Worm (Caenorhabditis elegans) whole organism, young adult: ENCODE data around the gene K02F6.7.
A peak's percentile ranks its signal among the peaks of the same experiment; 100 is the strongest.

Source experiments
- B0019.2 ChIP-seq: fragments of 200-800 bp; sonication (Bioruptor generic); conservative IDR thresholded peaks from 2 replicates; pipeline ENCODE4 v1.3.6; 2022; ENCODE audit warnings: missing genetic modification reagents, missing genetic modification characterization, missing compliant biosample characterization
- B0035.1 ChIP-seq: sonication (generic microtip); optimal IDR thresholded peaks from 2 replicates; lab custom pipeline; 2016; ENCODE audit warnings: missing genetic modification characterization, mild to moderate bottlenecking, missing compliant biosample characterization, missing genotype, missing genetic modification reagents
- C17E4.6 ChIP-seq: fragments of 200-800 bp; sonication (Bioruptor generic); IDR thresholded peaks from 2 replicates; pipeline ENCODE4 v1.3.6; 2022; ENCODE audit warnings: missing genetic modification reagents, missing genetic modification characterization, missing compliant biosample characterization
- F10E7.11 ChIP-seq: sonication (generic microtip); optimal IDR thresholded peaks from 2 replicates; lab custom pipeline; 2017; ENCODE audit warnings: mild to moderate bottlenecking, missing genetic modification characterization, moderate library complexity, missing compliant biosample characterization
- F39B2.1 ChIP-seq: fragments of 200-800 bp; sonication (Bioruptor generic); IDR thresholded peaks from 2 replicates; pipeline ENCODE4 v1.3.6; 2022; ENCODE audit warnings: missing genetic modification reagents, missing genetic modification characterization, missing compliant biosample characterization
- F49E8.2 ChIP-seq: sonication (generic microtip); optimal IDR thresholded peaks from 3 replicates; lab custom pipeline; 2017; ENCODE audit warnings: missing genetic modification characterization, mild to moderate bottlenecking, missing compliant biosample characterization, antibody characterized with exemption, moderate library complexity; ENCODE audit not compliant: insufficient read depth
- F57C9.4 ChIP-seq: sonication (generic microtip); optimal IDR thresholded peaks from 2 replicates; lab custom pipeline; 2017; ENCODE audit warnings: mild to moderate bottlenecking, missing genetic modification characterization, missing compliant biosample characterization
- Y53F4B.3 ChIP-seq: fragments of 200-800 bp; sonication (Bioruptor generic); IDR thresholded peaks from 2 replicates; pipeline ENCODE4 v1.3.6; 2022; ENCODE audit warnings: missing genetic modification reagents, missing genetic modification characterization, missing compliant biosample characterization
- Y56A3A.18 ChIP-seq: fragments of 200-800 bp; sonication (Bioruptor generic); IDR thresholded peaks from 2 replicates; pipeline ENCODE4 v1.3.6; 2022; ENCODE audit warnings: missing genetic modification reagents, missing genetic modification characterization, missing compliant biosample characterization
- Y79H2A.3 ChIP-seq: fragments of 200-800 bp; sonication (Bioruptor generic); conservative IDR thresholded peaks from 2 replicates; pipeline ENCODE4 v1.3.6; 2022; ENCODE audit warnings: missing genetic modification reagents, missing genetic modification characterization, missing compliant biosample characterization
- aptf-2 ChIP-seq: fragments of 200-800 bp; sonication (Bioruptor generic); conservative IDR thresholded peaks from 2 replicates; pipeline ENCODE4 v1.3.6; 2022; ENCODE audit warnings: missing genetic modification reagents, missing genetic modification characterization, missing compliant biosample characterization
- atf-7 ChIP-seq: sonication (generic microtip); optimal IDR thresholded peaks from 2 replicates; lab custom pipeline; 2017; ENCODE audit warnings: mild to moderate bottlenecking, missing genetic modification characterization, missing compliant biosample characterization
- athp-1 ChIP-seq: sonication (generic microtip); optimal IDR thresholded peaks from 2 replicates; lab custom pipeline; 2017; ENCODE audit warnings: mild to moderate bottlenecking, missing genetic modification characterization, missing compliant biosample characterization
- bed-1 ChIP-seq: fragments of 200-800 bp; sonication (Bioruptor generic); IDR thresholded peaks from 2 replicates; pipeline ENCODE4 v1.3.6; 2022; ENCODE audit warnings: missing genetic modification reagents, missing genetic modification characterization, missing compliant biosample characterization
- cebp-1 ChIP-seq, 2 experiments: fragments of 200-800 bp in 1 of 2; sonication (Bioruptor generic) in 1 of 2; sonication (generic microtip) in 1 of 2; IDR thresholded peaks in 1 of 2; optimal IDR thresholded peaks in 1 of 2; 2 replicates each; pipeline versions ENCODE4 v1.3.6 to Lab custom; 2017 to 2022; ENCODE audit warnings: missing compliant biosample characterization in 2 of 2, missing genetic modification characterization in 2 of 2, mild to moderate bottlenecking in 1 of 2, missing genetic modification reagents in 1 of 2, moderate library complexity in 1 of 2
- ceh-58 ChIP-seq: fragments of 200-800 bp; sonication (Bioruptor generic); IDR thresholded peaks from 2 replicates; pipeline ENCODE4 v1.3.6; 2022; ENCODE audit warnings: missing genetic modification characterization, missing compliant biosample characterization
- die-1 ChIP-seq: sonication (generic microtip); optimal IDR thresholded peaks from 2 replicates; lab custom pipeline; 2016; ENCODE audit warnings: missing genotype, mild to moderate bottlenecking, missing genetic modification characterization, missing compliant biosample characterization
- egl-18 ChIP-seq: fragments of 200-800 bp; sonication (Bioruptor generic); IDR thresholded peaks from 2 replicates; pipeline ENCODE4 v1.3.6; 2022; ENCODE audit warnings: missing genetic modification reagents, missing genetic modification characterization, missing compliant biosample characterization
- egrh-3 ChIP-seq: fragments of 200-800 bp; sonication (Bioruptor generic); IDR thresholded peaks from 2 replicates; pipeline ENCODE4 v1.3.6; 2022; ENCODE audit warnings: missing genetic modification reagents, missing genetic modification characterization, missing compliant biosample characterization
- ekl-4 ChIP-seq: fragments of 200-800 bp; sonication (Bioruptor generic); IDR thresholded peaks from 2 replicates; pipeline ENCODE4 v1.3.6; 2022; ENCODE audit warnings: missing genetic modification reagents, missing genetic modification characterization, missing compliant biosample characterization
- ets-4 ChIP-seq: fragments of 200-800 bp; sonication (Bioruptor generic); optimal IDR thresholded peaks from 2 replicates; lab custom pipeline; 2018; ENCODE audit warnings: mild to moderate bottlenecking, missing genetic modification characterization, missing compliant biosample characterization
- him-1 ChIP-seq: sonication (generic microtip); optimal IDR thresholded peaks from 2 replicates; lab custom pipeline; 2016; ENCODE audit warnings: missing genotype, missing genetic modification reagents, missing genetic modification characterization, missing compliant biosample characterization
- hmg-1.2 ChIP-seq: fragments of 200-800 bp; sonication (Bioruptor generic); IDR thresholded peaks from 2 replicates; pipeline ENCODE4 v1.3.6; 2022; ENCODE audit warnings: missing genetic modification reagents, missing genetic modification characterization, missing compliant biosample characterization
- hsf-1 ChIP-seq: fragments of 200-800 bp; sonication (Bioruptor generic); IDR thresholded peaks from 2 replicates; pipeline ENCODE4 v1.3.6; 2022; ENCODE audit warnings: missing genetic modification reagents, missing genetic modification characterization, missing compliant biosample characterization
- lag-1 ChIP-seq: fragments of 200-800 bp; sonication (Bioruptor generic); IDR thresholded peaks from 2 replicates; pipeline ENCODE4 v1.3.6; 2022; ENCODE audit warnings: missing genetic modification reagents, missing genetic modification characterization, missing compliant biosample characterization
- lsy-27 ChIP-seq: sonication (generic microtip); optimal IDR thresholded peaks from 2 replicates; lab custom pipeline; 2017; ENCODE audit warnings: missing genetic modification characterization, mild to moderate bottlenecking, missing compliant biosample characterization, antibody characterized with exemption, missing genotype, borderline replicate concordance; ENCODE audit not compliant: insufficient read depth
- madf-10 ChIP-seq: sonication (generic microtip); optimal IDR thresholded peaks from 2 replicates; lab custom pipeline; 2016; ENCODE audit warnings: mild to moderate bottlenecking, missing genetic modification characterization, missing compliant biosample characterization
- madf-6 ChIP-seq: fragments of 200-800 bp; sonication (Bioruptor generic); IDR thresholded peaks from 2 replicates; pipeline ENCODE4 v1.3.6; 2022; ENCODE audit warnings: missing genetic modification reagents, missing genetic modification characterization, missing compliant biosample characterization
- mxl-1 ChIP-seq: sonication (generic microtip); optimal IDR thresholded peaks from 2 replicates; lab custom pipeline; 2016; ENCODE audit warnings: missing genetic modification characterization, missing compliant biosample characterization
- nfya-1 ChIP-seq: sonication (generic microtip); optimal IDR thresholded peaks from 2 replicates; lab custom pipeline; 2017; ENCODE audit warnings: antibody characterized with exemption, missing compliant biosample characterization, missing genetic modification characterization, borderline replicate concordance; ENCODE audit not compliant: insufficient read depth
- nhr-27 ChIP-seq: fragments of 200-800 bp; sonication (Bioruptor generic); optimal IDR thresholded peaks from 2 replicates; lab custom pipeline; 2018; ENCODE audit warnings: mild to moderate bottlenecking, missing genetic modification characterization, moderate library complexity, missing compliant biosample characterization
- nhr-80 ChIP-seq: sonication (generic microtip); optimal IDR thresholded peaks from 2 replicates; lab custom pipeline; 2016; ENCODE audit warnings: missing genetic modification characterization, missing compliant biosample characterization
- rcor-1 ChIP-seq: fragments of 200-800 bp; sonication (Bioruptor generic); IDR thresholded peaks from 2 replicates; pipeline ENCODE4 v1.3.6; 2022; ENCODE audit warnings: missing genetic modification reagents, missing genetic modification characterization, missing compliant biosample characterization
- repo-1 ChIP-seq: sonication (generic microtip); optimal IDR thresholded peaks from 2 replicates; lab custom pipeline; 2017; ENCODE audit warnings: mild to moderate bottlenecking, missing genetic modification characterization, missing compliant biosample characterization
- rpc-1 ChIP-seq, 2 experiments: fragments of 150-350 bp in 1 of 2; sonication (generic microtip) in 1 of 2; optimal IDR thresholded peaks; 2 replicates each; lab custom pipeline; 2014 to 2018; ENCODE audit warnings: missing biosample characterization in 1 of 2, missing genetic modification characterization in 1 of 2, missing genetic modification reagents in 1 of 2, missing genotype in 1 of 2
- snpc-1.1 ChIP-seq: sonication (generic microtip); optimal IDR thresholded peaks from 2 replicates; lab custom pipeline; 2017; ENCODE audit warnings: missing genetic modification characterization, mild to moderate bottlenecking, missing compliant biosample characterization, antibody characterized with exemption, moderate library complexity, missing genotype, missing genetic modification reagents; ENCODE audit not compliant: insufficient read depth
- somi-1 ChIP-seq: fragments of 200-800 bp; sonication (Bioruptor generic); optimal IDR thresholded peaks from 2 replicates; lab custom pipeline; 2018; ENCODE audit warnings: mild to moderate bottlenecking, missing genetic modification characterization, missing compliant biosample characterization
- unc-130 ChIP-seq: sonication (generic microtip); optimal IDR thresholded peaks from 2 replicates; lab custom pipeline; 2016; ENCODE audit warnings: missing genetic modification reagents, missing genetic modification characterization, missing compliant biosample characterization
- unc-62 ChIP-seq: fragments of 150-350 bp; optimal IDR thresholded peaks from 2 replicates; lab custom pipeline; 2014; ENCODE audit warnings: missing biosample characterization, missing genetic modification reagents, missing genetic modification characterization

The K02F6.7 gene

DNA sequence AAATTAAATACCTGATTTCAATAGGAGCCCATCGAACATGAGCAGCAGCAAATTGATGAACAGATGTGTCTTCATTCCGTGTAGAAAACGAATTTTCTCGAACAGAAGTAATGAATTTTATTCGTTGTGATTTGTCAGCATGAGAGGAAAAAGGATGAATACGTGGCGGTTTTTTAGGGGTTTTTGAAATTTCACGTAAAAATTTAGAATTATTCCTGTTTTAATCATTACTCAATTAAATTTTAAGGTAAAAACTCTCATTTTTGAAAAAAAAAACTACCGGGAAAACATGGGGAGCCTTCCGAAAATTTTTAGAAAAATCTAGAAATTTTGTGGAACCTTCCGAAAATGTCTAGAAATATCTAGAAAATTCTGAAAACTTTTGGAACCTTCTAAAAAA, at the start of gene K02F6.7:
Gene K02F6.7 (minus strand): TSS at position 101 of the 400 bp plus-strand sequence.
- no peak for TF ChIP-seq F39B2.1
- no peak for TF ChIP-seq ceh-58 (GFP tag; lab: Robert Waterston, UW)
- no peak for TF ChIP-seq repo-1 (tag; lab: Kevin White, UChicago)
- TF ChIP-seq Y79H2A.3 (GFP tag; lab: Robert Waterston, UW): no peak
- no peak for TF ChIP-seq madf-10
- no peak for TF ChIP-seq F10E7.11
- TF ChIP-seq F49E8.2 (tag; lab: Kevin White, UChicago): no peak
- TF ChIP-seq egrh-3 (GFP tag; lab: Robert Waterston, UW): no peak
- no peak for TF ChIP-seq madf-6 (GFP tag; lab: Robert Waterston, UW)
- no peak for TF ChIP-seq hmg-1.2
- no peak for TF ChIP-seq Y56A3A.18
- no peak for TF ChIP-seq unc-130
- no peak for TF ChIP-seq nhr-27 (tag; lab: Kevin White, UChicago)
- no peak for TF ChIP-seq somi-1 (GFP tag; lab: Kevin White, UChicago)
- no peak for TF ChIP-seq rcor-1 (GFP tag; lab: Robert Waterston, UW)
- TF ChIP-seq mxl-1: no peak
- no peak for TF ChIP-seq lag-1
- no peak for TF ChIP-seq die-1 (tag; lab: Kevin White, UChicago)
- no peak for TF ChIP-seq B0035.1

DNA sequence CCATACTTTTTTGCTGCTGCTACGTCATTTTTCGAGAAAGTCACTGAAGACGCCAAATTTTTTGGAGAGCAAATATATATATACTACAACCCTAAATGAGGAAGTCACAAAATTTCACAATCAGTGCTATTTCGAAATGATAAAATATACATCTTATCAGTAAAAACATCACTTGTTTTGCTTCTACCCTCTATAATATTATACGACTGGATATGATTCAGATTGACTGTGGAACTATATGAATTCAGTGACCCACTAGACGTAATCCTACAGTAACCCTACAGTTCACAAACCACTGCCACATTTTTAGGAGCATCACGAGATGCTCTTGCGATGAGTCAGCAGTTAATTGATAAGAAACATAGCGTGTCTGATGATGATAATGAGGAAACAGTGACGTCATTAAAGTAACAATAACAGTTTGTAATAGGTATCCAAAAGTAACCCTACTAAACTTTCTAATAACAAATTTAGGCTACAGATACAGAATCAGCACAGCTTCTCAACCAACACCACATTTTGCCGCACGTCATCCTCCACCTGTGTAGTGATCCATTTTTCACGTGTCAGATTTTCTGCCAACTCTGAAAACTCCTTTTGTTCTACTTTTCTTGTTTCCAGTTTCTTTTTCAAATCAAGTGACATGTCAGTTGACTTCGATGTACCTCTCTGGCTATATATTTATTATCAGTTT, 49.4 kb upstream of the K02F6.7 start, which contains the start of the genes F33H12.7 and sri-39:
Gene F33H12.7 (minus strand): TSS at position 51 of the 694 bp plus-strand sequence.
Gene sri-39 (plus strand): TSS at position 644 of the 694 bp plus-strand sequence.
- TF ChIP-seq him-1 (tag; lab: Kevin White, UChicago) (no peak), ets-4 (no peak), nfya-1 (no peak), hsf-1 (no peak), rpc-1 (optimal IDR thresholded peaks at IDR 0.05; lab: Kevin White, UChicago) (no peak), rpc-1 (tag; optimal IDR thresholded peaks at IDR 0.05; lab: Kevin White, UChicago) (no peak), aptf-2 (no peak), B0019.2 (no peak), bed-1 (no peak), F57C9.4 (tag; lab: Kevin White, UChicago) (no peak), cebp-1 (GFP tag; IDR thresholded peaks at IDR 0.05; lab: Robert Waterston, UW) (peak; percentile 38; the same call in 1 of the 2 replicates), cebp-1 (tag; optimal IDR thresholded peaks at IDR 0.05; lab: Kevin White, UChicago) (peak; percentile 83), atf-7 (tag; lab: Kevin White, UChicago) (peak; percentile 94), nhr-80 (tag; lab: Kevin White, UChicago) (peak; percentile 62), ekl-4 (GFP tag; lab: Robert Waterston, UW) (no peak), lsy-27 (tag; lab: Kevin White, UChicago) (no peak), unc-62 (no peak), athp-1 (tag; lab: Kevin White, UChicago) (no peak), C17E4.6 (GFP tag; lab: Robert Waterston, UW) (no peak), egl-18 (GFP tag; lab: Robert Waterston, UW) (no peak), snpc-1.1 (tag; lab: Kevin White, UChicago) (no peak), Y53F4B.3 (GFP tag; lab: Robert Waterston, UW) (no peak), madf-10 (no peak)
